Worm (Caenorhabditis elegans): ENCODE results near the gene Y81B9A.2.

- TF ChIP-seq mes-2 (tag; optimal IDR thresholded peaks at IDR 0.05; ENCODE audit: poor library complexity, severe bottlenecking) (no peak), ZK546.5 (tag; optimal IDR thresholded peaks at IDR 0.05) (no peak), daf-8 (GFP tag; IDR thresholded peaks at IDR 0.05) (no peak), mdt-29 (GFP tag; IDR thresholded peaks at IDR 0.05) (no peak), lin-15B (tag; optimal IDR thresholded peaks at IDR 0.05) (no peak), unc-62 (GFP tag; optimal IDR thresholded peaks at IDR 0.05 in 1 of 2) (no peak), unc-62 (tag; optimal IDR thresholded peaks at IDR 0.05) (no peak), F49E8.2 (tag; optimal IDR thresholded peaks at IDR 0.05; ENCODE audit: borderline replicate concordance) (no peak), skn-1 (tag; optimal IDR thresholded peaks at IDR 0.05) (no peak), lin-13 (GFP tag; optimal IDR thresholded peaks at IDR 0.05) (no peak), dmd-8 (GFP tag; IDR thresholded peaks at IDR 0.05) (no peak), snpc-4 (tag; optimal IDR thresholded peaks at IDR 0.05) (no peak), ama-1 (optimal IDR thresholded peaks at IDR 0.05) (no peak), mdl-1 (tag; optimal IDR thresholded peaks at IDR 0.05) (no peak)
Observed at ce11 chrX:9233805-9234204, 49.9 kb downstream of the Y81B9A.2 start.

Data from whole organism, L4 larva.